Worm (Caenorhabditis elegans) whole organism, L1 larva: ENCODE data around the gene T05H4.15.

Experiments
- C04F5.9 ChIP-seq: sonication (generic microtip); optimal IDR thresholded peaks from 2 replicates; lab custom pipeline; 2016; ENCODE audit warnings: missing genetic modification characterization, missing compliant biosample characterization
- C16A3.4 ChIP-seq: fragments of 150-350 bp; optimal IDR thresholded peaks from 2 replicates; lab custom pipeline; 2014; ENCODE audit warnings: missing biosample characterization, missing genetic modification characterization
- aha-1 ChIP-seq: fragments of 150-350 bp; optimal IDR thresholded peaks from 2 replicates; lab custom pipeline; 2014; ENCODE audit warnings: missing biosample characterization, missing genetic modification characterization
- alr-1 ChIP-seq: fragments of 200-800 bp; sonication (Bioruptor generic); optimal IDR thresholded peaks from 2 replicates; lab custom pipeline; 2018; ENCODE audit warnings: borderline replicate concordance, mild to moderate bottlenecking, missing genetic modification characterization, missing compliant biosample characterization
- blmp-1 ChIP-seq: fragments of 150-350 bp; optimal IDR thresholded peaks from 2 replicates; lab custom pipeline; 2014; ENCODE audit warnings: missing biosample characterization, missing genetic modification characterization
- ceh-88 ChIP-seq: fragments of 200-800 bp; sonication (Bioruptor generic); IDR thresholded peaks from 2 replicates; pipeline ENCODE4 v1.3.6; 2022; ENCODE audit warnings: missing genetic modification characterization, missing compliant biosample characterization
- dpl-1 ChIP-seq, 3 experiments: fragments of 150-350 bp in 2 of 3; sonication (generic microtip) in 1 of 3; optimal IDR thresholded peaks; 2 replicates each; lab custom pipeline; 2014 to 2017; ENCODE audit warnings: missing biosample characterization in 3 of 3, missing genetic modification characterization in 3 of 3, missing genetic modification reagents in 3 of 3
- dsc-1 ChIP-seq: sonication (generic microtip); optimal IDR thresholded peaks from 2 replicates; lab custom pipeline; 2016; ENCODE audit warnings: mild to moderate bottlenecking, missing genetic modification characterization, missing compliant biosample characterization
- efl-1 ChIP-seq, 4 experiments: fragments of 150-350 bp; optimal IDR thresholded peaks in 3 of 4; peaks in 1 of 4; 1 replicate in 1 of 4; 2 replicates in 3 of 4; lab custom pipeline; 2014; ENCODE audit warnings: missing biosample characterization in 2 of 4, missing genetic modification characterization in 2 of 4, missing genetic modification reagents in 2 of 4
- efl-3 ChIP-seq: fragments of 200-800 bp; sonication (Bioruptor generic); optimal IDR thresholded peaks from 2 replicates; lab custom pipeline; 2018; ENCODE audit warnings: mild to moderate bottlenecking, missing genetic modification characterization, missing compliant biosample characterization
- elt-3 ChIP-seq, 6 experiments: fragments of 150-350 bp in 1 of 6; sonication (generic microtip); optimal IDR thresholded peaks; 2 replicates each; lab custom pipeline; 2017 to 2018; ENCODE audit warnings: missing biosample characterization in 6 of 6, missing genetic modification characterization in 6 of 6, inconsistent platforms in 1 of 6
- ets-5 ChIP-seq: fragments of 200-800 bp; sonication (Bioruptor generic); IDR thresholded peaks from 2 replicates; pipeline ENCODE4 v1.3.6; 2022; ENCODE audit warnings: missing genetic modification characterization, missing compliant biosample characterization
- fkh-8 ChIP-seq: sonication (generic microtip); optimal IDR thresholded peaks from 2 replicates; lab custom pipeline; 2016; ENCODE audit warnings: mild to moderate bottlenecking, missing genetic modification characterization, missing compliant biosample characterization
- grh-1 ChIP-seq: fragments of 200-800 bp; sonication (Bioruptor generic); IDR thresholded peaks from 2 replicates; pipeline ENCODE4 v1.3.6; 2022; ENCODE audit warnings: missing genetic modification reagents, missing genetic modification characterization, missing compliant biosample characterization
- hlh-4 ChIP-seq: sonication (generic microtip); optimal IDR thresholded peaks from 2 replicates; lab custom pipeline; 2016; ENCODE audit warnings: mild to moderate bottlenecking, missing genetic modification characterization, missing compliant biosample characterization
- hpl-2 ChIP-seq: fragments of 150-350 bp; optimal IDR thresholded peaks from 2 replicates; lab custom pipeline; 2014; ENCODE audit warnings: missing biosample characterization, missing genetic modification reagents, missing genetic modification characterization
- isw-1 ChIP-seq: fragments of 200-800 bp; sonication (Bioruptor generic); IDR thresholded peaks from 2 replicates; pipeline ENCODE4 v1.3.6; 2022; ENCODE audit warnings: missing genetic modification characterization, missing compliant biosample characterization
- lin-13 ChIP-seq: fragments of 150-350 bp; optimal IDR thresholded peaks from 2 replicates; lab custom pipeline; 2014; ENCODE audit warnings: missing biosample characterization, missing genetic modification reagents, missing genetic modification characterization
- lin-14 ChIP-seq: fragments of 200-800 bp; sonication (Bioruptor generic); optimal IDR thresholded peaks from 2 replicates; lab custom pipeline; 2018; ENCODE audit warnings: mild to moderate bottlenecking, missing genetic modification characterization, moderate library complexity, missing compliant biosample characterization
- lin-15B ChIP-seq: fragments of 150-350 bp; sonication (generic microtip); optimal IDR thresholded peaks from 3 replicates; lab custom pipeline; 2014; ENCODE audit warnings: missing biosample characterization, missing genetic modification characterization
- lin-39 ChIP-seq: fragments of 150-350 bp; optimal IDR thresholded peaks from 2 replicates; lab custom pipeline; 2014; ENCODE audit warnings: missing biosample characterization, missing genetic modification reagents, missing genetic modification characterization
- lir-3 ChIP-seq: sonication (generic microtip); optimal IDR thresholded peaks from 2 replicates; lab custom pipeline; 2016; ENCODE audit warnings: mild to moderate bottlenecking, missing genetic modification characterization, moderate library complexity, missing compliant biosample characterization; ENCODE audit not compliant: poor library complexity
- lsy-2 ChIP-seq, 2 experiments: fragments of 150-350 bp; optimal IDR thresholded peaks; 2 replicates each; lab custom pipeline; 2014; ENCODE audit warnings: missing biosample characterization in 2 of 2, missing genetic modification characterization in 2 of 2
- mab-9 ChIP-seq: fragments of 200-800 bp; sonication (Bioruptor generic); IDR thresholded peaks from 2 replicates; pipeline ENCODE4 v1.3.6; 2022; ENCODE audit warnings: missing genetic modification reagents, missing genetic modification characterization, missing compliant biosample characterization
- mdl-1 ChIP-seq, 2 experiments: fragments of 150-350 bp; optimal IDR thresholded peaks; 2 replicates each; lab custom pipeline; 2014 to 2017; ENCODE audit warnings: missing biosample characterization in 2 of 2, missing genetic modification characterization in 2 of 2, inconsistent platforms in 1 of 2
- mef-2 ChIP-seq: fragments of 150-350 bp; optimal IDR thresholded peaks from 2 replicates; lab custom pipeline; 2014; ENCODE audit warnings: missing biosample characterization, missing genetic modification characterization
- mep-1 ChIP-seq: fragments of 150-350 bp; optimal IDR thresholded peaks from 2 replicates; lab custom pipeline; 2014; ENCODE audit warnings: missing biosample characterization, missing genetic modification characterization
- nhr-12 ChIP-seq: sonication (generic microtip); optimal IDR thresholded peaks from 2 replicates; lab custom pipeline; 2017; ENCODE audit warnings: missing biosample characterization, missing genetic modification characterization
- nhr-19 ChIP-seq: fragments of 200-800 bp; sonication (Bioruptor generic); conservative IDR thresholded peaks from 2 replicates; pipeline ENCODE4 v1.3.6; 2022; ENCODE audit warnings: missing genetic modification characterization, missing compliant biosample characterization
- nhr-20 ChIP-seq: sonication (generic microtip); optimal IDR thresholded peaks from 2 replicates; lab custom pipeline; 2016; ENCODE audit warnings: mild to moderate bottlenecking, missing genetic modification characterization, missing compliant biosample characterization
- nhr-237 ChIP-seq: fragments of 150-350 bp; optimal IDR thresholded peaks from 2 replicates; lab custom pipeline; 2014; ENCODE audit warnings: missing biosample characterization, missing genetic modification characterization
- nhr-47 ChIP-seq: sonication (generic microtip); optimal IDR thresholded peaks from 2 replicates; lab custom pipeline; 2016; ENCODE audit warnings: mild to moderate bottlenecking, missing genetic modification characterization, moderate library complexity, missing compliant biosample characterization
- nhr-71 ChIP-seq: sonication (generic microtip); optimal IDR thresholded peaks from 2 replicates; lab custom pipeline; 2016; ENCODE audit warnings: mild to moderate bottlenecking, missing genetic modification characterization, moderate library complexity, missing compliant biosample characterization
- nhr-77 ChIP-seq: fragments of 150-350 bp; optimal IDR thresholded peaks from 2 replicates; lab custom pipeline; 2014; ENCODE audit warnings: missing biosample characterization, missing genetic modification characterization
- nhr-85 ChIP-seq: sonication (generic microtip); peaks from one replicate; lab custom pipeline; 2016; ENCODE audit warnings: missing genetic modification characterization, inconsistent platforms, missing compliant biosample characterization
- nhr-90 ChIP-seq: sonication (generic microtip); optimal IDR thresholded peaks from 2 replicates; lab custom pipeline; 2016; ENCODE audit warnings: mild to moderate bottlenecking, missing genetic modification characterization, missing compliant biosample characterization; ENCODE audit not compliant: poor library complexity
- pag-3 ChIP-seq: sonication (generic microtip); optimal IDR thresholded peaks from 2 replicates; lab custom pipeline; 2017; ENCODE audit warnings: missing genetic modification characterization, mild to moderate bottlenecking, missing compliant biosample characterization, antibody characterized with exemption, borderline replicate concordance; ENCODE audit not compliant: insufficient read depth
- pax-3 ChIP-seq: fragments of 200-800 bp; sonication (Bioruptor generic); optimal IDR thresholded peaks from 2 replicates; lab custom pipeline; 2018; ENCODE audit warnings: mild to moderate bottlenecking, missing genetic modification characterization, moderate library complexity, missing compliant biosample characterization
- rnt-1 ChIP-seq: sonication (generic microtip); optimal IDR thresholded peaks from 2 replicates; lab custom pipeline; 2016; ENCODE audit warnings: mild to moderate bottlenecking, missing genetic modification characterization, moderate library complexity, missing compliant biosample characterization
- tbx-2 ChIP-seq: sonication (generic microtip); optimal IDR thresholded peaks from 2 replicates; lab custom pipeline; 2016; ENCODE audit warnings: missing genetic modification characterization, missing compliant biosample characterization
- tlp-1 ChIP-seq: fragments of 150-350 bp; optimal IDR thresholded peaks from 2 replicates; lab custom pipeline; 2014; ENCODE audit warnings: missing biosample characterization, missing genetic modification characterization
- unc-130 ChIP-seq: fragments of 150-350 bp; optimal IDR thresholded peaks from 2 replicates; lab custom pipeline; 2017; ENCODE audit warnings: missing biosample characterization, missing genetic modification characterization, inconsistent platforms
- vab-15 ChIP-seq: sonication (generic microtip); optimal IDR thresholded peaks from 2 replicates; lab custom pipeline; 2017; ENCODE audit warnings: missing genotype, mild to moderate bottlenecking, missing genetic modification characterization, missing compliant biosample characterization
- zag-1 ChIP-seq: fragments of 150-350 bp; optimal IDR thresholded peaks from 2 replicates; lab custom pipeline; 2014; ENCODE audit warnings: missing biosample characterization, missing genetic modification characterization
- zip-4 ChIP-seq: fragments of 200-800 bp; sonication (Bioruptor generic); optimal IDR thresholded peaks from 2 replicates; lab custom pipeline; 2018; ENCODE audit warnings: mild to moderate bottlenecking, missing genetic modification characterization, moderate library complexity, missing compliant biosample characterization

Gene T05H4.15

ce11 chrV:6476026-6476425 lies 34.5 kb upstream of the T05H4.15 start:
- TF ChIP-seq nhr-90 (tag; lab: Kevin White, UChicago) (no peak), lin-15B (tag; lab: Kevin White, UChicago) (no peak), ceh-88 (GFP tag; lab: Robert Waterston, UW) (no peak), blmp-1 (tag; lab: Kevin White, UChicago) (peak; percentile 13), mep-1 (tag; lab: Kevin White, UChicago) (no peak), efl-1 (optimal IDR thresholded peaks at IDR 0.05; lab: Kevin White, UChicago) (peak in 1 of 2 experiments; percentile 0), efl-1 (GFP tag; optimal IDR thresholded peaks at IDR 0.05 in 1 of 2; lab: Kevin White, UChicago) (peak; percentile 23 to 83), nhr-19 (no peak), rnt-1 (tag; lab: Kevin White, UChicago) (no peak), nhr-47 (tag; lab: Kevin White, UChicago) (no peak), fkh-8 (tag; lab: Kevin White, UChicago) (no peak), dpl-1 (GFP tag; optimal IDR thresholded peaks at IDR 0.05; lab: Kevin White, UChicago) (peak in 1 of 3 experiments; percentile 14), isw-1 (GFP tag; lab: Robert Waterston, UW) (no peak), lin-39 (tag; lab: Kevin White, UChicago) (no peak)

- TF ChIP-seq rnt-1 (tag; lab: Kevin White, UChicago) = no peak
- no peak for TF ChIP-seq tbx-2
- TF ChIP-seq vab-15 = no peak
- TF ChIP-seq mdl-1 (tag; optimal IDR thresholded peaks at IDR 0.05; lab: Kevin White, UChicago) = no peak
- TF ChIP-seq efl-1 (optimal IDR thresholded peaks at IDR 0.05; lab: Kevin White, UChicago) = no peak
- no peak for TF ChIP-seq efl-1 (GFP tag; optimal IDR thresholded peaks at IDR 0.05 in 1 of 2; lab: Kevin White, UChicago)
- no peak for TF ChIP-seq lin-39 (tag; lab: Kevin White, UChicago)
- no peak for TF ChIP-seq C16A3.4 (tag; lab: Kevin White, UChicago)
- no peak for TF ChIP-seq hpl-2
- TF ChIP-seq lir-3 = no peak
- TF ChIP-seq grh-1 (GFP tag; lab: Robert Waterston, UW) = no peak
- no peak for TF ChIP-seq nhr-20 (tag; lab: Kevin White, UChicago)
- no peak for TF ChIP-seq hlh-4 (tag; lab: Kevin White, UChicago)
- no peak for TF ChIP-seq alr-1 (tag; lab: Kevin White, UChicago)
- TF ChIP-seq mef-2 (tag; lab: Kevin White, UChicago) = no peak
- no peak for TF ChIP-seq zip-4 (GFP tag; lab: Kevin White, UChicago)
- no peak for TF ChIP-seq tlp-1 (tag; lab: Kevin White, UChicago)
- no peak for TF ChIP-seq nhr-85 (tag; lab: Kevin White, UChicago)
- TF ChIP-seq nhr-77 (tag; lab: Kevin White, UChicago) = no peak
- TF ChIP-seq fkh-8 (tag; lab: Kevin White, UChicago) = no peak
Observed at ce11 chrV:6471208-6471607, 29.7 kb upstream of the T05H4.15 start.

- TF ChIP-seq lin-39 (tag; lab: Kevin White, UChicago) (peak; percentile 26), nhr-71 (tag; lab: Kevin White, UChicago) (peak; percentile 22), unc-130 (tag; lab: Kevin White, UChicago) (no peak), pag-3 (tag; lab: Kevin White, UChicago) (peak; percentile 96), hlh-4 (tag; lab: Kevin White, UChicago) (no peak), rnt-1 (tag; lab: Kevin White, UChicago) (peak; percentile 76), lin-14 (GFP tag; lab: Kevin White, UChicago) (peak; percentile 69), lsy-2 (tag; optimal IDR thresholded peaks at IDR 0.05; lab: Kevin White, UChicago) (peak in 1 of 2 experiments; percentile 12)
Observed at ce11 chrV:6467676-6468075, 26.2 kb upstream of the T05H4.15 start.

ce11 chrV:6464765-6465164 lies 23.3 kb upstream of the T05H4.15 start, which contains the start of gene unc-83:
Gene unc-83, plus strand, starts transcription at chrV:6465065.
- TF ChIP-seq ets-5 (GFP tag; lab: Robert Waterston, UW) = no peak
- TF ChIP-seq nhr-237 (tag; lab: Kevin White, UChicago) = no peak
- TF ChIP-seq mef-2 (tag; lab: Kevin White, UChicago) = no peak
- no peak for TF ChIP-seq pag-3 (tag; lab: Kevin White, UChicago)
- no peak for TF ChIP-seq zag-1 (tag; lab: Kevin White, UChicago)
- TF ChIP-seq C04F5.9 (tag; lab: Kevin White, UChicago) = no peak
- no peak for TF ChIP-seq pax-3
- TF ChIP-seq dsc-1 (tag; lab: Kevin White, UChicago) = no peak
- no peak for TF ChIP-seq mab-9 (GFP tag; lab: Robert Waterston, UW)
- TF ChIP-seq nhr-12 (tag; lab: Kevin White, UChicago) = no peak
- no peak for TF ChIP-seq efl-3 (GFP tag; lab: Kevin White, UChicago)
- TF ChIP-seq elt-3 (tag; optimal IDR thresholded peaks at IDR 0.05; lab: Kevin White, UChicago) = no peak
- no peak for TF ChIP-seq ceh-88 (GFP tag; lab: Robert Waterston, UW)
- TF ChIP-seq aha-1 = no peak
- no peak for TF ChIP-seq lin-13 (GFP tag; lab: Kevin White, UChicago)
- TF ChIP-seq, all 84 proteins: peak for 0
